Worm (Caenorhabditis elegans) whole organism, L4 larva: ENCODE measurements around the gene sex-1.
A peak's percentile ranks its signal among the peaks of the same experiment; 100 is the strongest.

Source experiments
- D1046.2 ChIP-seq: fragments of 200-800 bp; sonication (Bioruptor generic); IDR thresholded peaks from 2 replicates; pipeline ENCODE4 v1.3.6; 2022; ENCODE audit warnings: missing genetic modification characterization, missing compliant biosample characterization
- F10B5.3 ChIP-seq: sonication (generic microtip); optimal IDR thresholded peaks from 2 replicates; lab custom pipeline; 2016; ENCODE audit warnings: mild to moderate bottlenecking, missing genetic modification characterization, missing compliant biosample characterization
- F44E2.7 ChIP-seq: fragments of 200-800 bp; sonication (Bioruptor generic); IDR thresholded peaks from 2 replicates; pipeline ENCODE4 v2.1.2; 2022; ENCODE audit warnings: missing genetic modification characterization, missing compliant biosample characterization
- F49E8.2 ChIP-seq: sonication (generic microtip); optimal IDR thresholded peaks from 2 replicates; lab custom pipeline; 2016; ENCODE audit warnings: missing compliant biosample characterization, mild to moderate bottlenecking, missing genetic modification characterization, borderline replicate concordance
- R02D3.7 ChIP-seq: fragments of 150-350 bp; sonication (generic microtip); optimal IDR thresholded peaks from 3 replicates; lab custom pipeline; 2014; ENCODE audit warnings: missing biosample characterization, missing genetic modification characterization
- T26A8.4 ChIP-seq: fragments of 200-800 bp; sonication (Bioruptor generic); IDR thresholded peaks from 2 replicates; pipeline ENCODE4 v1.3.6; 2022; ENCODE audit warnings: missing genetic modification characterization, missing compliant biosample characterization
- Y105C5A.15 ChIP-seq: fragments of 200-800 bp; sonication (Bioruptor generic); IDR thresholded peaks from 2 replicates; pipeline ENCODE4 v1.3.6; 2022; ENCODE audit warnings: missing genetic modification characterization, missing compliant biosample characterization
- Y48G9A.11 ChIP-seq: fragments of 200-800 bp; sonication (Bioruptor generic); IDR thresholded peaks from 2 replicates; pipeline ENCODE4 v1.3.6; 2022; ENCODE audit warnings: missing genetic modification reagents, missing genetic modification characterization, missing compliant biosample characterization
- ZK337.2 ChIP-seq: fragments of 200-800 bp; sonication (Bioruptor generic); IDR thresholded peaks from 2 replicates; pipeline ENCODE4 v1.3.6; 2022; ENCODE audit warnings: missing genetic modification reagents, missing genetic modification characterization, missing compliant biosample characterization
- ZK546.5 ChIP-seq, 2 experiments: sonication (generic microtip); optimal IDR thresholded peaks; 2 replicates each; lab custom pipeline; 2017; ENCODE audit warnings: missing biosample characterization in 2 of 2, missing genetic modification characterization in 2 of 2
- aha-1 ChIP-seq: fragments of 150-350 bp; peaks from one replicate; lab custom pipeline; 2014; ENCODE audit warnings: missing biosample characterization, missing genetic modification characterization
- aly-2 ChIP-seq: sonication (generic microtip); optimal IDR thresholded peaks from 2 replicates; lab custom pipeline; 2018; ENCODE audit warnings: missing biosample characterization, missing genetic modification characterization
- attf-4 ChIP-seq: sonication (generic microtip); optimal IDR thresholded peaks from 3 replicates; lab custom pipeline; 2017; ENCODE audit warnings: missing biosample characterization, missing genetic modification characterization
- ceh-32 ChIP-seq: sonication (generic microtip); optimal IDR thresholded peaks from 2 replicates; lab custom pipeline; 2016; ENCODE audit warnings: mild to moderate bottlenecking, missing genetic modification characterization, missing compliant biosample characterization; ENCODE audit not compliant: poor library complexity
- ceh-62 ChIP-seq: sonication (generic microtip); optimal IDR thresholded peaks from 2 replicates; lab custom pipeline; 2017; ENCODE audit warnings: missing biosample characterization, missing genetic modification characterization
- ces-1 ChIP-seq: fragments of 150-350 bp; sonication (generic microtip); optimal IDR thresholded peaks from 4 replicates; lab custom pipeline; 2014; ENCODE audit warnings: missing biosample characterization, missing genetic modification reagents, missing genetic modification characterization
- daf-12 ChIP-seq: fragments of 150-350 bp; optimal IDR thresholded peaks from 2 replicates; lab custom pipeline; 2014; ENCODE audit warnings: missing biosample characterization, missing genetic modification reagents, missing genetic modification characterization
- dpl-1 ChIP-seq: fragments of 150-350 bp; optimal IDR thresholded peaks from 2 replicates; lab custom pipeline; 2014; ENCODE audit warnings: missing biosample characterization, missing genetic modification reagents, missing genetic modification characterization
- dve-1 ChIP-seq: sonication (generic microtip); optimal IDR thresholded peaks from 2 replicates; lab custom pipeline; 2017; ENCODE audit warnings: antibody characterized with exemption, mild to moderate bottlenecking, missing genetic modification characterization, missing compliant biosample characterization; ENCODE audit not compliant: insufficient read depth
- egl-27 ChIP-seq: sonication (generic microtip); optimal IDR thresholded peaks from 3 replicates; lab custom pipeline; 2017; ENCODE audit warnings: missing biosample characterization, missing genetic modification reagents, missing genetic modification characterization
- egl-43 ChIP-seq: fragments of 200-800 bp; sonication (Bioruptor generic); IDR thresholded peaks from 2 replicates; pipeline ENCODE4 v1.3.6; 2022; ENCODE audit warnings: missing genetic modification reagents, missing genetic modification characterization, missing compliant biosample characterization
- fkh-10 ChIP-seq: fragments of 150-350 bp; optimal IDR thresholded peaks from 2 replicates; lab custom pipeline; 2014; ENCODE audit warnings: missing biosample characterization, missing genetic modification reagents, missing genetic modification characterization
- gei-8 ChIP-seq: fragments of 200-800 bp; sonication (Bioruptor generic); optimal IDR thresholded peaks from 2 replicates; lab custom pipeline; 2018; ENCODE audit warnings: mild to moderate bottlenecking, missing genetic modification characterization, missing compliant biosample characterization
- lim-7 ChIP-seq: fragments of 200-800 bp; sonication (Bioruptor generic); IDR thresholded peaks from 2 replicates; pipeline ENCODE4 v1.3.6; 2022; ENCODE audit warnings: missing genetic modification characterization, missing compliant biosample characterization
- lin-1 ChIP-seq: fragments of 200-800 bp; sonication (Bioruptor generic); IDR thresholded peaks from 2 replicates; pipeline ENCODE4 v1.3.6; 2022; ENCODE audit warnings: missing genetic modification reagents, missing genetic modification characterization, missing compliant biosample characterization
- lin-13 ChIP-seq: fragments of 150-350 bp; optimal IDR thresholded peaks from 2 replicates; lab custom pipeline; 2014; ENCODE audit warnings: missing biosample characterization, missing genetic modification reagents, missing genetic modification characterization
- lin-15B ChIP-seq: fragments of 150-350 bp; sonication (generic microtip); optimal IDR thresholded peaks from 3 replicates; lab custom pipeline; 2014; ENCODE audit warnings: missing biosample characterization, missing genetic modification characterization
- lin-29 ChIP-seq: fragments of 200-800 bp; sonication (Bioruptor generic); IDR thresholded peaks from 2 replicates; pipeline ENCODE4 v1.3.6; 2022; ENCODE audit warnings: missing genetic modification reagents, missing genetic modification characterization, missing compliant biosample characterization
- lin-39 ChIP-seq: fragments of 150-350 bp; optimal IDR thresholded peaks from 2 replicates; lab custom pipeline; 2014; ENCODE audit warnings: missing biosample characterization, missing genetic modification reagents, missing genetic modification characterization
- madf-5 ChIP-seq, 2 experiments: fragments of 200-800 bp; sonication (Bioruptor generic); IDR thresholded peaks; 2 replicates each; pipeline ENCODE4 v1.3.6; 2022; ENCODE audit warnings: missing compliant biosample characterization in 2 of 2, missing genetic modification characterization in 2 of 2
- madf-9 ChIP-seq: fragments of 200-800 bp; sonication (Bioruptor generic); conservative IDR thresholded peaks from 2 replicates; pipeline ENCODE4 v1.3.6; 2022; ENCODE audit warnings: missing genetic modification reagents, missing genetic modification characterization, missing compliant biosample characterization
- mdl-1 ChIP-seq, 2 experiments: fragments of 150-350 bp in 1 of 2; sonication (generic microtip) in 1 of 2; optimal IDR thresholded peaks; 2 replicates each; lab custom pipeline; 2014 to 2017; ENCODE audit warnings: missing biosample characterization in 2 of 2, missing genetic modification characterization in 2 of 2
- mdt-29 ChIP-seq: fragments of 200-800 bp; sonication (Bioruptor generic); IDR thresholded peaks from 2 replicates; pipeline ENCODE4 v1.3.6; 2022; ENCODE audit warnings: missing genetic modification reagents, missing genetic modification characterization, missing compliant biosample characterization
- mep-1 ChIP-seq: fragments of 150-350 bp; sonication (generic microtip); optimal IDR thresholded peaks from 3 replicates; lab custom pipeline; 2014; ENCODE audit warnings: missing biosample characterization, missing genetic modification characterization
- mes-2 ChIP-seq: sonication (generic microtip); optimal IDR thresholded peaks from 2 replicates; lab custom pipeline; 2016; ENCODE audit warnings: missing genotype, mild to moderate bottlenecking, missing genetic modification characterization, missing compliant biosample characterization; ENCODE audit not compliant: poor library complexity, severe bottlenecking
- nhr-111 ChIP-seq: fragments of 200-800 bp; sonication (Bioruptor generic); optimal IDR thresholded peaks from 2 replicates; lab custom pipeline; 2018; ENCODE audit warnings: mild to moderate bottlenecking, missing genetic modification characterization, missing compliant biosample characterization
- nhr-237 ChIP-seq: sonication (generic microtip); optimal IDR thresholded peaks from 2 replicates; lab custom pipeline; 2017; ENCODE audit warnings: missing biosample characterization, missing genetic modification characterization
- nhr-41 ChIP-seq: fragments of 200-800 bp; sonication (Bioruptor generic); IDR thresholded peaks from 2 replicates; pipeline ENCODE4 v1.3.6; 2022; ENCODE audit warnings: missing genetic modification reagents, missing genetic modification characterization, missing compliant biosample characterization
- nhr-48 ChIP-seq: sonication (generic microtip); optimal IDR thresholded peaks from 2 replicates; lab custom pipeline; 2016; ENCODE audit warnings: mild to moderate bottlenecking, missing genetic modification characterization, missing compliant biosample characterization
- pha-4 ChIP-seq, 2 experiments: fragments of 150-350 bp in 1 of 2; fragments of 200-800 bp in 1 of 2; sonication (Bioruptor generic) in 1 of 2; IDR thresholded peaks in 1 of 2; optimal IDR thresholded peaks in 1 of 2; 2 replicates each; pipeline versions ENCODE4 v1.3.6 to Lab custom; 2014 to 2022; ENCODE audit warnings: missing genetic modification characterization in 2 of 2, missing genetic modification reagents in 2 of 2, missing biosample characterization in 1 of 2, missing compliant biosample characterization in 1 of 2
- php-3 ChIP-seq: fragments of 200-800 bp; sonication (Bioruptor generic); IDR thresholded peaks from 2 replicates; pipeline ENCODE4 v1.3.6; 2022; ENCODE audit warnings: missing genetic modification reagents, missing genetic modification characterization, missing compliant biosample characterization
- pqm-1 ChIP-seq: sonication (generic microtip); optimal IDR thresholded peaks from 2 replicates; lab custom pipeline; 2017; ENCODE audit warnings: missing biosample characterization, missing genetic modification characterization
- skn-1 ChIP-seq: fragments of 150-350 bp; optimal IDR thresholded peaks from 2 replicates; lab custom pipeline; 2014; ENCODE audit warnings: missing biosample characterization, missing genetic modification characterization
- snpc-1.2 ChIP-seq: fragments of 200-800 bp; sonication (Bioruptor generic); IDR thresholded peaks from 2 replicates; pipeline ENCODE4 v1.3.6; 2022; ENCODE audit warnings: missing genetic modification reagents, missing genetic modification characterization, missing compliant biosample characterization
- spr-1 ChIP-seq: sonication (generic microtip); optimal IDR thresholded peaks from 2 replicates; lab custom pipeline; 2016; ENCODE audit warnings: mild to moderate bottlenecking, missing genetic modification characterization, missing compliant biosample characterization
- tra-1 ChIP-seq: fragments of 200-800 bp; sonication (Bioruptor generic); IDR thresholded peaks from 2 replicates; pipeline ENCODE4 v1.3.6; 2022; ENCODE audit warnings: missing genetic modification reagents, missing genetic modification characterization, missing compliant biosample characterization
- vab-7 ChIP-seq: fragments of 200-800 bp; sonication (Bioruptor generic); IDR thresholded peaks from 2 replicates; pipeline ENCODE4 v1.3.6; 2022; ENCODE audit warnings: missing genetic modification reagents, missing genetic modification characterization, missing compliant biosample characterization
- zag-1 ChIP-seq: fragments of 150-350 bp; optimal IDR thresholded peaks from 2 replicates; lab custom pipeline; 2014; ENCODE audit warnings: missing biosample characterization, missing genetic modification characterization
- zfp-2 ChIP-seq: sonication (generic microtip); optimal IDR thresholded peaks from 2 replicates; lab custom pipeline; 2016; ENCODE audit warnings: mild to moderate bottlenecking, missing genetic modification characterization, missing compliant biosample characterization
- zip-11 ChIP-seq: fragments of 200-800 bp; sonication (Bioruptor generic); IDR thresholded peaks from 2 replicates; pipeline ENCODE4 v1.3.6; 2022; ENCODE audit warnings: missing genetic modification characterization, missing compliant biosample characterization
- zip-2 ChIP-seq: fragments of 150-350 bp; optimal IDR thresholded peaks from 2 replicates; lab custom pipeline; 2014; ENCODE audit warnings: missing biosample characterization, missing genetic modification characterization
- ztf-7 ChIP-seq: fragments of 150-350 bp; optimal IDR thresholded peaks from 2 replicates; lab custom pipeline; 2014; ENCODE audit warnings: missing biosample characterization, missing genetic modification characterization

The sex-1 gene

ce11 chrX:10230872-10231271 lies 25.7 kb upstream of the sex-1 start:
- TF ChIP-seq mdl-1 (tag; optimal IDR thresholded peaks at IDR 0.05; lab: Kevin White, UChicago): peak in 1 of 2 experiments; percentile 67
- TF ChIP-seq zag-1 (tag; lab: Kevin White, UChicago): no peak
- TF ChIP-seq nhr-41 (GFP tag; lab: Robert Waterston, UW): no peak
- 0 out of 2 replicates have a peak, but pooled peaks have one; percentile 12 for TF ChIP-seq tra-1 (GFP tag; lab: Robert Waterston, UW)
- TF ChIP-seq T26A8.4 (GFP tag; lab: Robert Waterston, UW): peak; percentile 48; the same call in 1 of the 2 replicates
- TF ChIP-seq ces-1: no peak
- TF ChIP-seq nhr-237 (tag; lab: Kevin White, UChicago): no peak
- no peak for TF ChIP-seq skn-1 (tag; lab: Kevin White, UChicago)
- no peak for TF ChIP-seq mes-2 (tag; lab: Kevin White, UChicago)
- TF ChIP-seq zip-2: no peak
- TF ChIP-seq vab-7 (GFP tag; lab: Robert Waterston, UW): no peak
- TF ChIP-seq pqm-1 (tag; lab: Kevin White, UChicago): no peak
- TF ChIP-seq Y48G9A.11 (GFP tag; lab: Robert Waterston, UW): no peak
- no peak for TF ChIP-seq dpl-1
- TF ChIP-seq daf-12: no peak
- no peak for TF ChIP-seq attf-4 (tag; lab: Kevin White, UChicago)
- TF ChIP-seq snpc-1.2 (GFP tag; lab: Robert Waterston, UW): no peak
- no peak for TF ChIP-seq egl-43 (GFP tag; lab: Robert Waterston, UW)
- TF ChIP-seq nhr-111 (GFP tag; lab: Kevin White, UChicago): no peak
- TF ChIP-seq madf-5 (GFP tag; IDR thresholded peaks at IDR 0.05; lab: Robert Waterston, UW): no peak
- TF ChIP-seq D1046.2 (GFP tag; lab: Robert Waterston, UW): no peak
- no peak for TF ChIP-seq ceh-32
- TF ChIP-seq aha-1 (tag; lab: Kevin White, UChicago): peak; percentile 64
- no peak for TF ChIP-seq ztf-7
- peak; percentile 28 for TF ChIP-seq nhr-48
- TF ChIP-seq lin-29 (GFP tag; lab: Robert Waterston, UW): 0 out of 2 replicates have a peak, but pooled peaks have one; percentile 28
- TF ChIP-seq lim-7: no peak
- no peak for TF ChIP-seq gei-8 (GFP tag; lab: Kevin White, UChicago)
- no peak for TF ChIP-seq lin-15B (tag; lab: Kevin White, UChicago)
- TF ChIP-seq egl-27 (tag; lab: Kevin White, UChicago): no peak
- TF ChIP-seq lin-13: no peak
- no peak for TF ChIP-seq ceh-62 (tag; lab: Kevin White, UChicago)
- TF ChIP-seq lin-39 (tag; lab: Kevin White, UChicago): no peak
- no peak for TF ChIP-seq Y105C5A.15 (GFP tag; lab: Robert Waterston, UW)
- no peak for TF ChIP-seq F49E8.2 (tag; lab: Kevin White, UChicago)
- no peak for TF ChIP-seq ZK546.5 (tag; optimal IDR thresholded peaks at IDR 0.05; lab: Kevin White, UChicago)
- no peak for TF ChIP-seq mdt-29 (GFP tag; lab: Robert Waterston, UW)
- TF ChIP-seq dve-1 (tag; lab: Kevin White, UChicago): peak; percentile 18
- no peak for TF ChIP-seq spr-1
- TF ChIP-seq pha-4 (GFP tag; IDR thresholded peaks at IDR 0.05; lab: Robert Waterston, UW): no peak
- TF ChIP-seq pha-4 (tag; optimal IDR thresholded peaks at IDR 0.05; lab: Kevin White, UChicago): no peak
- no peak for TF ChIP-seq zfp-2
- no peak for TF ChIP-seq F44E2.7
- TF ChIP-seq lin-1: no peak
- no peak for TF ChIP-seq madf-9 (GFP tag; lab: Robert Waterston, UW)
- no peak for TF ChIP-seq php-3 (GFP tag; lab: Robert Waterston, UW)
- TF ChIP-seq zip-11 (GFP tag; lab: Robert Waterston, UW): no peak
- no peak for TF ChIP-seq R02D3.7
- no peak for TF ChIP-seq ZK337.2 (GFP tag; lab: Robert Waterston, UW)
- no peak for TF ChIP-seq F10B5.3 (tag; lab: Kevin White, UChicago)
- no peak for TF ChIP-seq fkh-10 (GFP tag; lab: Kevin White, UChicago)
- no peak for TF ChIP-seq aly-2 (tag; lab: Kevin White, UChicago)
- TF ChIP-seq mep-1 (tag; lab: Kevin White, UChicago): peak; percentile 5
